Fruit fly (Drosophila melanogaster): ENCODE results near the gene CG5043.

CG5043 gene

dm6 chr2L:17430602-17431358 is 2.9 kb upstream of the CG5043 start (continued):
- no peak for TF ChIP-seq acj6 (GFP tag; optimal IDR thresholded peaks at IDR 0.05)
- no peak for TF ChIP-seq fd85E (GFP tag; optimal IDR thresholded peaks at IDR 0.05)
- peak; percentile 86 for TF ChIP-seq Blimp-1 (GFP tag; optimal IDR thresholded peaks at IDR 0.05)
- TF ChIP-seq fd59A (GFP tag; optimal IDR thresholded peaks at IDR 0.05) = no peak
- no peak for TF ChIP-seq ss (GFP tag; optimal IDR thresholded peaks at IDR 0.05)
- peak; percentile 60 for TF ChIP-seq CG15336 (GFP tag; IDR thresholded peaks at IDR 0.05)
- peak; percentile 44 for TF ChIP-seq pdm3 (GFP tag; optimal IDR thresholded peaks at IDR 0.05)
- no peak for TF ChIP-seq Lpt (GFP tag; optimal IDR thresholded peaks at IDR 0.05)
- TF ChIP-seq CG6854 (GFP tag; optimal IDR thresholded peaks at IDR 0.05) = peak; percentile 2
- TF ChIP-seq CG6276 (GFP tag; optimal IDR thresholded peaks at IDR 0.05) = no peak
- TF ChIP-seq svp (GFP tag) = no peak
- TF ChIP-seq CG11902 (GFP tag; optimal IDR thresholded peaks at IDR 0.05) = no peak
- TF ChIP-seq Hr38 (GFP tag; optimal IDR thresholded peaks at IDR 0.05) = no peak
- no peak for TF ChIP-seq Eip75B (GFP tag; optimal IDR thresholded peaks at IDR 0.05)
- no peak for TF ChIP-seq achi (GFP tag; optimal IDR thresholded peaks at IDR 0.05)
- no peak for TF ChIP-seq CG6808 (GFP tag; optimal IDR thresholded peaks at IDR 0.05)
- no peak for TF ChIP-seq OdsH (GFP tag; optimal IDR thresholded peaks at IDR 0.05)
- TF ChIP-seq Sox102F (GFP tag; optimal IDR thresholded peaks at IDR 0.05) = no peak
- TF ChIP-seq net (GFP tag; optimal IDR thresholded peaks at IDR 0.05) = no peak
- TF ChIP-seq Eip93F (GFP tag; optimal IDR thresholded peaks at IDR 0.05) = no peak
- no peak for TF ChIP-seq eg (GFP tag; IDR thresholded peaks at IDR 0.05)
- TF ChIP-seq CG3919 (GFP tag; optimal IDR thresholded peaks at IDR 0.05) = no peak
- TF ChIP-seq Hr4 (GFP tag; optimal IDR thresholded peaks at IDR 0.05) = no peak
- TF ChIP-seq salr (GFP tag; optimal IDR thresholded peaks at IDR 0.05) = no peak
- no peak for TF ChIP-seq Met (GFP tag; optimal IDR thresholded peaks at IDR 0.05)
- no peak for TF ChIP-seq esn (GFP tag; optimal IDR thresholded peaks at IDR 0.05)
- no peak for TF ChIP-seq CG11762 (GFP tag; optimal IDR thresholded peaks at IDR 0.05; ENCODE audit: insufficient read depth)

dm6 chr2L:17431359-17431675 is 2.3 kb upstream of the CG5043 start:
- TF ChIP-seq Eip75B (GFP tag; optimal IDR thresholded peaks at IDR 0.05) = peak; percentile 47
- peak; percentile 68 for TF ChIP-seq Sox102F (GFP tag; optimal IDR thresholded peaks at IDR 0.05)
- peak; percentile 36 for TF ChIP-seq Gug (GFP tag; IDR thresholded peaks at IDR 0.05)
- TF ChIP-seq Eip93F (GFP tag; optimal IDR thresholded peaks at IDR 0.05) = no peak
- peak; percentile 66 for TF ChIP-seq Ets96B (tag; optimal IDR thresholded peaks at IDR 0.05)
- peak; percentile 70 for TF ChIP-seq Met (GFP tag; optimal IDR thresholded peaks at IDR 0.05)
- peak; percentile 85 for TF ChIP-seq Hr4 (GFP tag; optimal IDR thresholded peaks at IDR 0.05)
- TF ChIP-seq CG7368 (GFP tag; optimal IDR thresholded peaks at IDR 0.05) = peak; percentile 62
- TF ChIP-seq CG6792 (GFP tag; optimal IDR thresholded peaks at IDR 0.05) = peak; percentile 73
- peak; percentile 74 for TF ChIP-seq Hr39 (GFP tag; optimal IDR thresholded peaks at IDR 0.05)
- TF ChIP-seq topi (GFP tag; optimal IDR thresholded peaks at IDR 0.05) = peak; percentile 82
- TF ChIP-seq Eip78C (GFP tag) = peak; percentile 97
- no peak for TF ChIP-seq CG6854 (GFP tag; optimal IDR thresholded peaks at IDR 0.05)
- TF ChIP-seq svp (GFP tag) = peak; percentile 93
- peak; percentile 82 for TF ChIP-seq achi (GFP tag; optimal IDR thresholded peaks at IDR 0.05)
- peak; percentile 48 for TF ChIP-seq Lpt (GFP tag; optimal IDR thresholded peaks at IDR 0.05)
- TF ChIP-seq CG9139 (GFP tag; optimal IDR thresholded peaks at IDR 0.05) = no peak
- TF ChIP-seq vri (GFP tag; optimal IDR thresholded peaks at IDR 0.05) = no peak
- TF ChIP-seq CG32006 (GFP tag; optimal IDR thresholded peaks at IDR 0.05) = no peak
- 0 out of 2 replicates have a peak, but pooled peaks have one; percentile 16 for TF ChIP-seq CG11294 (GFP tag; IDR thresholded peaks at IDR 0.05)
- TF ChIP-seq OdsH (GFP tag; optimal IDR thresholded peaks at IDR 0.05) = peak; percentile 84
- no peak for TF ChIP-seq dac (GFP tag; optimal IDR thresholded peaks at IDR 0.05)
- TF ChIP-seq CG11902 (GFP tag; optimal IDR thresholded peaks at IDR 0.05) = peak; percentile 53
- no peak for TF ChIP-seq CG16779 (tag; optimal IDR thresholded peaks at IDR 0.05)
- no peak for TF ChIP-seq CG1621 (tag; optimal IDR thresholded peaks at IDR 0.05)
- peak in 1 of 2 experiments; percentile 71 for TF ChIP-seq salr (GFP tag; optimal IDR thresholded peaks at IDR 0.05)
- peak; percentile 76 for TF ChIP-seq CG10631 (GFP tag; optimal IDR thresholded peaks at IDR 0.05)
- peak; percentile 72 for TF ChIP-seq lz (GFP tag; optimal IDR thresholded peaks at IDR 0.05)
- peak; percentile 88 for TF ChIP-seq CG15336 (GFP tag; IDR thresholded peaks at IDR 0.05)
- peak; percentile 79 for TF ChIP-seq pdm3 (GFP tag; optimal IDR thresholded peaks at IDR 0.05)
- TF ChIP-seq CG34406 (GFP tag; optimal IDR thresholded peaks at IDR 0.05) = peak; percentile 77
- TF ChIP-seq eg (GFP tag; IDR thresholded peaks at IDR 0.05) = peak; percentile 66
- peak; percentile 75 for TF ChIP-seq CG8632 (GFP tag; optimal IDR thresholded peaks at IDR 0.05)
- TF ChIP-seq CG8319 (GFP tag; optimal IDR thresholded peaks at IDR 0.05) = peak; percentile 55
- peak; percentile 78 for TF ChIP-seq net (GFP tag; optimal IDR thresholded peaks at IDR 0.05)
- TF ChIP-seq CG10669 (GFP tag; optimal IDR thresholded peaks at IDR 0.05) = peak; percentile 51
- no peak for TF ChIP-seq Hr38 (GFP tag; optimal IDR thresholded peaks at IDR 0.05)
- TF ChIP-seq acj6 (GFP tag; optimal IDR thresholded peaks at IDR 0.05) = peak; percentile 76
- TF ChIP-seq CG3919 (GFP tag; optimal IDR thresholded peaks at IDR 0.05) = peak; percentile 77
